Worm (Caenorhabditis elegans) whole organism, late embryonic: Measurements from ENCODE around the gene W08F4.7.
A peak's percentile ranks its signal among the peaks of the same experiment; 100 is the strongest.

ENCODE experiments used
- C08G9.2 ChIP-seq: sonication (generic microtip); optimal IDR thresholded peaks from 2 replicates; lab custom pipeline; 2016; ENCODE audit warnings: mild to moderate bottlenecking, missing genetic modification characterization, moderate library complexity, missing compliant biosample characterization
- C38D4.7 ChIP-seq: fragments of 200-800 bp; sonication (Bioruptor generic); optimal IDR thresholded peaks from 2 replicates; lab custom pipeline; 2018; ENCODE audit warnings: mild to moderate bottlenecking, missing genetic modification characterization, moderate library complexity, missing compliant biosample characterization
- F13H6.1 ChIP-seq: sonication (generic microtip); optimal IDR thresholded peaks from 2 replicates; lab custom pipeline; 2016; ENCODE audit warnings: missing genetic modification characterization, missing compliant biosample characterization
- K09A11.1 ChIP-seq: sonication (generic microtip); optimal IDR thresholded peaks from 2 replicates; lab custom pipeline; 2017; ENCODE audit warnings: antibody characterized with exemption, mild to moderate bottlenecking, missing genetic modification characterization, missing compliant biosample characterization; ENCODE audit not compliant: insufficient read depth
- ama-1 ChIP-seq: fragments of 150-350 bp; optimal IDR thresholded peaks from 2 replicates; lab custom pipeline; 2014
- ceh-14 ChIP-seq: sonication (generic microtip); optimal IDR thresholded peaks from 2 replicates; lab custom pipeline; 2016; ENCODE audit warnings: missing genotype, missing genetic modification characterization, missing compliant biosample characterization
- ceh-18 ChIP-seq: sonication (generic microtip); optimal IDR thresholded peaks from 2 replicates; lab custom pipeline; 2016; ENCODE audit warnings: missing genetic modification characterization, missing compliant biosample characterization
- ceh-2 ChIP-seq: sonication (generic microtip); optimal IDR thresholded peaks from 2 replicates; lab custom pipeline; 2016; ENCODE audit warnings: missing genotype, missing genetic modification characterization, missing compliant biosample characterization
- ceh-24 ChIP-seq: sonication (generic microtip); optimal IDR thresholded peaks from 2 replicates; lab custom pipeline; 2016; ENCODE audit warnings: mild to moderate bottlenecking, missing genetic modification characterization, missing compliant biosample characterization
- ceh-30 ChIP-seq: fragments of 150-350 bp; optimal IDR thresholded peaks from 2 replicates; lab custom pipeline; 2014; ENCODE audit warnings: missing biosample characterization, missing genetic modification characterization
- ceh-31 ChIP-seq: sonication (generic microtip); optimal IDR thresholded peaks from 2 replicates; lab custom pipeline; 2016; ENCODE audit warnings: missing genetic modification characterization, missing compliant biosample characterization
- ceh-6 ChIP-seq: fragments of 200-800 bp; sonication (Bioruptor generic); optimal IDR thresholded peaks from 2 replicates; lab custom pipeline; 2018; ENCODE audit warnings: mild to moderate bottlenecking, missing genetic modification characterization, missing compliant biosample characterization
- elt-2 ChIP-seq: sonication (generic microtip); optimal IDR thresholded peaks from 2 replicates; lab custom pipeline; 2016; ENCODE audit warnings: missing genetic modification reagents, missing genetic modification characterization, missing compliant biosample characterization
- elt-4 ChIP-seq: sonication (generic microtip); optimal IDR thresholded peaks from 2 replicates; lab custom pipeline; 2016; ENCODE audit warnings: missing genetic modification characterization, missing compliant biosample characterization
- eyg-1 ChIP-seq: sonication (generic microtip); optimal IDR thresholded peaks from 2 replicates; lab custom pipeline; 2016; ENCODE audit warnings: missing genotype, missing genetic modification characterization, missing compliant biosample characterization
- fax-1 ChIP-seq: sonication (generic microtip); optimal IDR thresholded peaks from 2 replicates; lab custom pipeline; 2016; ENCODE audit warnings: missing genotype, missing genetic modification characterization, missing compliant biosample characterization
- fkh-10 ChIP-seq: fragments of 150-350 bp; optimal IDR thresholded peaks from 2 replicates; lab custom pipeline; 2014; ENCODE audit warnings: missing biosample characterization, missing genetic modification reagents, missing genetic modification characterization
- hlh-13 ChIP-seq: fragments of 200-800 bp; sonication (Bioruptor generic); optimal IDR thresholded peaks from 2 replicates; lab custom pipeline; 2018; ENCODE audit warnings: mild to moderate bottlenecking, missing genetic modification characterization, missing compliant biosample characterization
- hlh-15 ChIP-seq: sonication (generic microtip); optimal IDR thresholded peaks from 2 replicates; lab custom pipeline; 2016; ENCODE audit warnings: missing genetic modification characterization, missing compliant biosample characterization
- hlh-8 ChIP-seq: sonication (generic microtip); optimal IDR thresholded peaks from 2 replicates; lab custom pipeline; 2016; ENCODE audit warnings: missing genotype, missing genetic modification characterization, missing compliant biosample characterization
- lim-6 ChIP-seq: sonication (generic microtip); optimal IDR thresholded peaks from 2 replicates; lab custom pipeline; 2016; ENCODE audit warnings: missing genetic modification characterization, missing compliant biosample characterization
- nfya-1 ChIP-seq: sonication (generic microtip); optimal IDR thresholded peaks from 2 replicates; lab custom pipeline; 2017; ENCODE audit warnings: missing genetic modification characterization, mild to moderate bottlenecking, missing compliant biosample characterization, antibody characterized with exemption, moderate library complexity
- npax-4 ChIP-seq: sonication (generic microtip); optimal IDR thresholded peaks from 2 replicates; lab custom pipeline; 2016; ENCODE audit warnings: missing genetic modification characterization, missing compliant biosample characterization
- odd-2 ChIP-seq: sonication (generic microtip); optimal IDR thresholded peaks from 2 replicates; lab custom pipeline; 2017; ENCODE audit warnings: antibody characterized with exemption, mild to moderate bottlenecking, missing genetic modification characterization, missing compliant biosample characterization
- pag-3 ChIP-seq: sonication (generic microtip); optimal IDR thresholded peaks from 2 replicates; lab custom pipeline; 2016; ENCODE audit warnings: missing compliant biosample characterization, missing genetic modification characterization, borderline replicate concordance
- pat-9 ChIP-seq: fragments of 200-800 bp; sonication (Bioruptor generic); optimal IDR thresholded peaks from 2 replicates; lab custom pipeline; 2018; ENCODE audit warnings: mild to moderate bottlenecking, missing genetic modification characterization, moderate library complexity, missing compliant biosample characterization
- pax-1 ChIP-seq: fragments of 150-350 bp; optimal IDR thresholded peaks from 2 replicates; lab custom pipeline; 2014; ENCODE audit warnings: missing biosample characterization, missing genetic modification characterization
- pha-2 ChIP-seq: sonication (generic microtip); optimal IDR thresholded peaks from 2 replicates; lab custom pipeline; 2017; ENCODE audit warnings: mild to moderate bottlenecking, missing genetic modification characterization, missing compliant biosample characterization
- pha-4 ChIP-seq: fragments of 150-350 bp; optimal IDR thresholded peaks from 2 replicates; lab custom pipeline; 2018; ENCODE audit warnings: missing biosample characterization, missing genetic modification reagents, missing genetic modification characterization
- pqm-1 ChIP-seq: sonication (generic microtip); optimal IDR thresholded peaks from 2 replicates; lab custom pipeline; 2016; ENCODE audit warnings: missing genetic modification characterization, missing compliant biosample characterization
- pros-1 ChIP-seq: fragments of 150-350 bp; optimal IDR thresholded peaks from 2 replicates; lab custom pipeline; 2014; ENCODE audit warnings: missing biosample characterization, missing genetic modification reagents, missing genetic modification characterization
- ref-2 ChIP-seq: sonication (generic microtip); optimal IDR thresholded peaks from 2 replicates; lab custom pipeline; 2016; ENCODE audit warnings: missing genetic modification characterization, missing compliant biosample characterization
- rnt-1 ChIP-seq: sonication (generic microtip); optimal IDR thresholded peaks from 2 replicates; lab custom pipeline; 2016; ENCODE audit warnings: missing genetic modification characterization, missing compliant biosample characterization
- sox-2 ChIP-seq: fragments of 200-800 bp; sonication (Bioruptor generic); IDR thresholded peaks from 2 replicates; pipeline ENCODE4 v1.3.6; 2022; ENCODE audit warnings: missing genetic modification reagents, missing genetic modification characterization, missing compliant biosample characterization
- sox-4 ChIP-seq: sonication (generic microtip); optimal IDR thresholded peaks from 2 replicates; lab custom pipeline; 2017; ENCODE audit warnings: mild to moderate bottlenecking, missing genetic modification characterization, inconsistent platforms, missing compliant biosample characterization
- syd-9 ChIP-seq: sonication (generic microtip); optimal IDR thresholded peaks from 2 replicates; lab custom pipeline; 2016; ENCODE audit warnings: mild to moderate bottlenecking, missing genetic modification characterization, moderate library complexity, missing compliant biosample characterization
- tbx-2 ChIP-seq: sonication (generic microtip); optimal IDR thresholded peaks from 2 replicates; lab custom pipeline; 2016; ENCODE audit warnings: missing genetic modification characterization, missing compliant biosample characterization
- ttx-3 ChIP-seq: sonication (generic microtip); optimal IDR thresholded peaks from 2 replicates; lab custom pipeline; 2016; ENCODE audit warnings: missing genetic modification reagents, missing genetic modification characterization, missing compliant biosample characterization
- unc-3 ChIP-seq, 2 experiments: fragments of 200-800 bp in 1 of 2; sonication (Bioruptor generic) in 1 of 2; sonication (generic microtip) in 1 of 2; conservative IDR thresholded peaks in 1 of 2; optimal IDR thresholded peaks in 1 of 2; 2 replicates each; pipeline versions ENCODE4 v1.3.6 to Lab custom; 2016 to 2022; ENCODE audit warnings: missing compliant biosample characterization in 2 of 2, missing genetic modification characterization in 2 of 2, missing genetic modification reagents in 1 of 2
- unc-42 ChIP-seq: sonication (generic microtip); optimal IDR thresholded peaks from 2 replicates; lab custom pipeline; 2016; ENCODE audit warnings: missing genotype, missing genetic modification characterization, missing compliant biosample characterization
- unc-55 ChIP-seq: sonication (generic microtip); optimal IDR thresholded peaks from 2 replicates; lab custom pipeline; 2017; ENCODE audit warnings: missing biosample characterization, missing genetic modification reagents, missing genetic modification characterization
- unc-86 ChIP-seq: sonication (generic microtip); optimal IDR thresholded peaks from 2 replicates; lab custom pipeline; 2016; ENCODE audit warnings: missing genetic modification characterization, missing compliant biosample characterization
- zip-5 ChIP-seq: sonication (generic microtip); optimal IDR thresholded peaks from 2 replicates; lab custom pipeline; 2016; ENCODE audit warnings: missing genetic modification characterization, missing compliant biosample characterization
- ztf-16 ChIP-seq: sonication (generic microtip); optimal IDR thresholded peaks from 2 replicates; lab custom pipeline; 2017; ENCODE audit warnings: missing genetic modification characterization, missing compliant biosample characterization

The W08F4.7 gene

DNA sequence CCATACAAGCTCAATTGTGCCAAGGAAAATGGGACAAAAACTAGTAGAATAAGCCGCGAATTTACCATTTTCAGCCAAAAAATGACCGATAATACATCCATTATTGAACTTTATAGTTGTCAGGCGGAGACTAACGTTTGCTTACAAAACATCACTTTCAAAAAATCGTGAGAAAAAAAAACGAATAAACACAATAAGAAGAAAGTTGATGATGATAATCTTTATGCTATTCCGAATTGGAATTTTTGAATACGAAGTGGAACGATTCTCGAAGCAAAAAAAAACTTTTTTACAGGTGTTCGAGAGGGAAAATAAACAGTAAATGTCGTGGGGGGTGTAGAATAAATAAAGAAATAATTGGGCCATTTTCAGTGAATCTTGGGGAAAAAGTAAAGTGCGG lies at the start of gene W08F4.7:
Gene W08F4.7, minus strand, starts transcription at position 101 of the 400 bp plus-strand sequence.
- TF ChIP-seq rnt-1 (tag; lab: Kevin White, UChicago) (no peak), sox-2 (GFP tag; lab: Robert Waterston, UW) (no peak), eyg-1 (tag; lab: Kevin White, UChicago) (no peak), ceh-24 (tag; lab: Kevin White, UChicago) (no peak), hlh-13 (GFP tag; lab: Kevin White, UChicago) (no peak), pros-1 (tag; lab: Kevin White, UChicago) (no peak), ceh-31 (tag; lab: Kevin White, UChicago) (no peak), pha-2 (no peak), hlh-15 (tag; lab: Kevin White, UChicago) (no peak), K09A11.1 (tag; lab: Kevin White, UChicago) (no peak), unc-55 (GFP tag; lab: Kevin White, UChicago) (no peak), C38D4.7 (no peak), pag-3 (tag; lab: Kevin White, UChicago) (no peak), fkh-10 (GFP tag; lab: Kevin White, UChicago) (no peak), pat-9 (no peak), ceh-2 (tag; lab: Kevin White, UChicago) (no peak), nfya-1 (tag; lab: Kevin White, UChicago) (no peak), unc-3 (GFP tag; conservative IDR thresholded peaks at IDR 0.05; lab: Robert Waterston, UW) (no peak), unc-3 (tag; optimal IDR thresholded peaks at IDR 0.05; lab: Kevin White, UChicago) (no peak), unc-86 (tag; lab: Kevin White, UChicago) (no peak), ref-2 (no peak)

DNA sequence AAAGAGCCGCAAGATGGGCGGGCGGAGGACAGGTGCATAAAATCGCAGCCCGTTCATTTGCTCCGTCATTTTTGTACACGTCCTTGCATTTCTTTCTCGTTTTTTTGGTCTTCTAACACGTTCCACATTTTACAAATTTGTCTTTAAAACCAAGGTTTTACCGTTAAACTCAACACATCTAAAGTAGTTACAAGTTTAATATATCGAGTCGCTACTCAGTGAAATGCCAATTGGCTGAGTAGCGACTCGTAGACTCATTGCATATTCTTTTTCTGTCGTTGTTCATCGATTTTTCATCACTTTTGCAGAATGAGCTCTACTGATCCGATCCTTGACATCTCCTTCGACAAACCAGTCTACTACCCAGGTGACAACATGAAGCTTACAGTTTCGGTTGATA lies 49.7 kb upstream of the W08F4.7 start, which contains the start of gene arrd-1:
Gene arrd-1, plus strand, starts transcription at position 301 of the 400 bp plus-strand sequence.
- TF ChIP-seq npax-4 (tag; lab: Kevin White, UChicago) (no peak), unc-3 (GFP tag; conservative IDR thresholded peaks at IDR 0.05; lab: Robert Waterston, UW) (no peak), unc-3 (tag; optimal IDR thresholded peaks at IDR 0.05; lab: Kevin White, UChicago) (no peak), unc-55 (GFP tag; lab: Kevin White, UChicago) (no peak), syd-9 (tag; lab: Kevin White, UChicago) (no peak), elt-4 (tag; lab: Kevin White, UChicago) (no peak), pax-1 (no peak), pat-9 (no peak), unc-86 (tag; lab: Kevin White, UChicago) (no peak), ttx-3 (tag; lab: Kevin White, UChicago) (no peak), lim-6 (no peak), fax-1 (no peak), elt-2 (no peak), rnt-1 (tag; lab: Kevin White, UChicago) (no peak)
- TF ChIP-seq, all 69 proteins: peak for 0

DNA sequence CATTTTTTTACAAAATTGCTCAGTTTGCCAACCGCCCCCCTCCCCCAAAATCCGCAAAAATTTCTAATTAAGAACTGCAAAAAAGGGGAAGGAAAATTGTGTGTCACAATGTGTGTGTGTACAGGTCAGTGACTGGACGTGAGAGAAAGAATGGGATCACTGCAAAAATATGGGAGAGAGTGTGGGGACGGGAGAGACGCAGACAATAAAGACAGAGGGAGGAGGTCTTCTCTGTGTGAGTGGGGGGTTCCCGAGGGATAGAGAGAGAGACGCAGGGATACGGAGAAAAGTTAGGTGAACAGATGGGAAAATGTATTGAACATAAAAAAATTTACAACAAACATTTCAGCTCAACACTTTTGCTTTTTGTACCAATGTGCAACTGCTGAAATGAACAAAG lies 48.4 kb upstream of the W08F4.7 start:
- TF ChIP-seq pat-9 = no peak
- TF ChIP-seq C08G9.2 = no peak
- no peak for TF ChIP-seq hlh-13 (GFP tag; lab: Kevin White, UChicago)
- no peak for TF ChIP-seq unc-3 (GFP tag; conservative IDR thresholded peaks at IDR 0.05; lab: Robert Waterston, UW)
- no peak for TF ChIP-seq unc-3 (tag; optimal IDR thresholded peaks at IDR 0.05; lab: Kevin White, UChicago)
- TF ChIP-seq ceh-6 (GFP tag; lab: Kevin White, UChicago) = no peak
- peak; percentile 4 for TF ChIP-seq F13H6.1
- no peak for TF ChIP-seq npax-4 (tag; lab: Kevin White, UChicago)
- TF ChIP-seq fkh-10 (GFP tag; lab: Kevin White, UChicago) = no peak
- no peak for TF ChIP-seq unc-86 (tag; lab: Kevin White, UChicago)
- no peak for TF ChIP-seq pha-2
- TF ChIP-seq ceh-31 (tag; lab: Kevin White, UChicago) = peak; percentile 61
- peak; percentile 2 for TF ChIP-seq ceh-2 (tag; lab: Kevin White, UChicago)
- peak; percentile 38 for TF ChIP-seq tbx-2 (tag; lab: Kevin White, UChicago)
- no peak for TF ChIP-seq K09A11.1 (tag; lab: Kevin White, UChicago)
- TF ChIP-seq sox-2 (GFP tag; lab: Robert Waterston, UW) = no peak
- no peak for TF ChIP-seq ceh-30 (tag; lab: Kevin White, UChicago)
- TF ChIP-seq ceh-18 (tag; lab: Kevin White, UChicago) = no peak
- no peak for TF ChIP-seq hlh-8
- no peak for TF ChIP-seq ceh-14 (tag; lab: Kevin White, UChicago)
- TF ChIP-seq hlh-15 (tag; lab: Kevin White, UChicago) = no peak
- TF ChIP-seq ama-1 (lab: Kevin White, UChicago) = no peak
- TF ChIP-seq C38D4.7 = no peak
- no peak for TF ChIP-seq pax-1
- TF ChIP-seq unc-42 = peak; percentile 12
- TF ChIP-seq pros-1 (tag; lab: Kevin White, UChicago) = no peak
- no peak for TF ChIP-seq ceh-24 (tag; lab: Kevin White, UChicago)
- no peak for TF ChIP-seq odd-2
- TF ChIP-seq lim-6 = no peak
- TF ChIP-seq ztf-16 (tag; lab: Kevin White, UChicago) = no peak
- TF ChIP-seq fax-1 = no peak
- no peak for TF ChIP-seq pqm-1 (tag; lab: Kevin White, UChicago)
- no peak for TF ChIP-seq pha-4 (tag; lab: Kevin White, UChicago)
- TF ChIP-seq nfya-1 (tag; lab: Kevin White, UChicago) = peak; percentile 62
- TF ChIP-seq sox-4 (tag; lab: Kevin White, UChicago) = no peak
- TF ChIP-seq zip-5 (tag; lab: Kevin White, UChicago) = no peak
- no peak for TF ChIP-seq elt-4 (tag; lab: Kevin White, UChicago)
